Fruit fly (Drosophila melanogaster): ENCODE measurements around the gene CG11168.

CG11168 gene

dm6 chr3R:24965403-24965802 is 47.5 kb downstream of the CG11168 start:
- no peak for TF ChIP-seq noc (tag; optimal IDR thresholded peaks at IDR 0.05)

DNA sequence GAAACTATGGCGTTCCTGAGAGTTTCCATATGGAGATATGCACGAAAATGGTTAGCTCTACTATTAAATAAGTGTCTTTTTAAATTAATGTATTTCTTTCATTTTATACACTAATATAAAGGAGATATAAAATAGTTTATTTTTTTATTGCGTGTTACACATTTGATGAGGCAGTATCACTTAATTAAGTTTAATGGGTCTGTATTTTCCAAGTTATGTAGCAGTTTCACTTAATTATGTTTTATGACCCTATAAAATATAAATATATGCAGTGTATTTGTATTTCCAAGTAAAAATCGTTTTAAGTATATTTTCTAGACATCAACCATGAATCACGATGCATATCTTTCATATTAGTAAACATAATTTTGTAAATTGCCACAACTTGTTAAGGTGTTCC is 48.7 kb downstream of the CG11168 start:
- TF ChIP-seq noc (tag; optimal IDR thresholded peaks at IDR 0.05), result no peak

DNA sequence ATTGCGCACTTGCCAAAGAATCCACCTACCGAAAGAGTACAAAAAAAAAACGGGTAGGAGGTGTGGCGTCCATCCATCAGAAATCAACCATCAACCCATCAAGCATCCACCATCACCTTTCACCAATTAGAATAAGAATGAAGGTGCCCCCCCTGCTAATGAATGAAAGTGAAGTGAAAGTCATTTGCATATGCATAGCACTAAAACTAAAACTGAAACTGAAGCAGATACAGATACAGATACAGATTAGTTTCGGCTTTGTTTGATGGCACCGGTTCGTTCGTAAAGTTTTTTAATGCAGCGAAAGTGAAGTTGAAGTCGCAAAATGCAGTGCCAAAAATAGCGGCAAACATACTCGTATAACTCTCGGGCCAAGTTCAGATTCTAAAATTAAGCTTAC is 50.1 kb downstream of the CG11168 start:
- TF ChIP-seq noc (tag; optimal IDR thresholded peaks at IDR 0.05), result no peak

dm6 chr3R:24968888-24969287 is 51.0 kb downstream of the CG11168 start:
- no peak for TF ChIP-seq noc (tag; optimal IDR thresholded peaks at IDR 0.05)

dm6 chr3R:24970323-24971067 is 52.6 kb downstream of the CG11168 start:
- TF ChIP-seq noc (tag; optimal IDR thresholded peaks at IDR 0.05), result no peak
